Worm (Caenorhabditis elegans) whole organism, early embryonic: ENCODE results near the gene C38C6.3.

ENCODE experiments used
- B0310.2 ChIP-seq: sonication (generic microtip); optimal IDR thresholded peaks from 2 replicates; lab custom pipeline; 2016; ENCODE audit warnings: mild to moderate bottlenecking, missing genetic modification characterization, missing compliant biosample characterization
- aly-1 ChIP-seq: sonication (generic microtip); optimal IDR thresholded peaks from 2 replicates; lab custom pipeline; 2016; ENCODE audit warnings: missing genetic modification characterization, missing compliant biosample characterization
- ama-1 ChIP-seq: fragments of 150-350 bp; optimal IDR thresholded peaks from 2 replicates; lab custom pipeline; 2014
- ceh-13 ChIP-seq: fragments of 200-800 bp; sonication (Bioruptor generic); optimal IDR thresholded peaks from 2 replicates; lab custom pipeline; 2018; ENCODE audit warnings: mild to moderate bottlenecking, missing genetic modification characterization, missing compliant biosample characterization
- ets-7 ChIP-seq: sonication (generic microtip); optimal IDR thresholded peaks from 2 replicates; lab custom pipeline; 2016; ENCODE audit warnings: missing genotype, missing genetic modification characterization, missing compliant biosample characterization
- flt-1 ChIP-seq: fragments of 200-800 bp; sonication (Bioruptor generic); IDR thresholded peaks from 2 replicates; pipeline ENCODE4 v1.3.6; 2022; ENCODE audit warnings: missing genetic modification characterization, missing compliant biosample characterization
- hmbx-1 ChIP-seq: sonication (generic microtip); optimal IDR thresholded peaks from 2 replicates; lab custom pipeline; 2016; ENCODE audit warnings: mild to moderate bottlenecking, missing genetic modification characterization, missing compliant biosample characterization
- hnd-1 ChIP-seq: sonication (generic microtip); optimal IDR thresholded peaks from 2 replicates; lab custom pipeline; 2016; ENCODE audit warnings: missing genetic modification characterization, missing compliant biosample characterization
- pes-1 ChIP-seq: fragments of 200-800 bp; sonication (Bioruptor generic); IDR thresholded peaks from 2 replicates; pipeline ENCODE4 v1.3.6; 2022; ENCODE audit warnings: missing genetic modification reagents, missing genetic modification characterization, missing compliant biosample characterization
- scrt-1 ChIP-seq: fragments of 200-800 bp; sonication (Bioruptor generic); IDR thresholded peaks from 2 replicates; pipeline ENCODE4 v1.3.6; 2022; ENCODE audit warnings: missing genetic modification characterization, missing compliant biosample characterization
- sea-1 ChIP-seq: fragments of 200-800 bp; sonication (Bioruptor generic); conservative IDR thresholded peaks from 2 replicates; pipeline ENCODE4 v1.3.6; 2022; ENCODE audit warnings: missing genetic modification characterization, missing compliant biosample characterization

ce11 chrII:14611307-14611706 lies 21.6 kb upstream of the C38C6.3 start:
- TF ChIP-seq ama-1 (lab: Kevin White, UChicago) (no peak), flt-1 (no peak), sea-1 (no peak), hnd-1 (tag; lab: Kevin White, UChicago) (no peak), pes-1 (no peak), hmbx-1 (tag; lab: Kevin White, UChicago) (no peak), ets-7 (no peak), aly-1 (tag; lab: Kevin White, UChicago) (no peak), scrt-1 (GFP tag; lab: Robert Waterston, UW) (no peak), ceh-13 (GFP tag; lab: Kevin White, UChicago) (no peak), B0310.2 (tag; lab: Kevin White, UChicago) (no peak)
